Worm (Caenorhabditis elegans) whole organism, late embryonic: ENCODE results near the gene Y22F5A.11.

ENCODE experiments used
- C38D4.7 ChIP-seq: fragments of 200-800 bp; sonication (Bioruptor generic); optimal IDR thresholded peaks from 2 replicates; lab custom pipeline; 2018; ENCODE audit warnings: mild to moderate bottlenecking, missing genetic modification characterization, moderate library complexity, missing compliant biosample characterization
- F13H6.1 ChIP-seq: sonication (generic microtip); optimal IDR thresholded peaks from 2 replicates; lab custom pipeline; 2016; ENCODE audit warnings: missing genetic modification characterization, missing compliant biosample characterization
- ceh-14 ChIP-seq: sonication (generic microtip); optimal IDR thresholded peaks from 2 replicates; lab custom pipeline; 2016; ENCODE audit warnings: missing genotype, missing genetic modification characterization, missing compliant biosample characterization
- ceh-18 ChIP-seq: sonication (generic microtip); optimal IDR thresholded peaks from 2 replicates; lab custom pipeline; 2016; ENCODE audit warnings: missing genetic modification characterization, missing compliant biosample characterization
- ceh-19 ChIP-seq: fragments of 200-800 bp; sonication (Bioruptor generic); optimal IDR thresholded peaks from 2 replicates; lab custom pipeline; 2018; ENCODE audit warnings: mild to moderate bottlenecking, missing genetic modification characterization, missing compliant biosample characterization
- ceh-22 ChIP-seq: sonication (generic microtip); optimal IDR thresholded peaks from 2 replicates; lab custom pipeline; 2017; ENCODE audit warnings: missing biosample characterization, missing genetic modification characterization
- ceh-30 ChIP-seq: fragments of 150-350 bp; optimal IDR thresholded peaks from 2 replicates; lab custom pipeline; 2014; ENCODE audit warnings: missing biosample characterization, missing genetic modification characterization
- ceh-31 ChIP-seq: sonication (generic microtip); optimal IDR thresholded peaks from 2 replicates; lab custom pipeline; 2016; ENCODE audit warnings: missing genetic modification characterization, missing compliant biosample characterization
- ceh-9 ChIP-seq: sonication (generic microtip); optimal IDR thresholded peaks from 2 replicates; lab custom pipeline; 2016; ENCODE audit warnings: mild to moderate bottlenecking, missing genetic modification characterization, inconsistent platforms, missing compliant biosample characterization
- dmd-4 ChIP-seq: sonication (generic microtip); optimal IDR thresholded peaks from 2 replicates; lab custom pipeline; 2016; ENCODE audit warnings: borderline replicate concordance, missing genetic modification characterization, missing compliant biosample characterization
- elt-2 ChIP-seq: sonication (generic microtip); optimal IDR thresholded peaks from 2 replicates; lab custom pipeline; 2016; ENCODE audit warnings: missing genetic modification reagents, missing genetic modification characterization, missing compliant biosample characterization
- elt-4 ChIP-seq: sonication (generic microtip); optimal IDR thresholded peaks from 2 replicates; lab custom pipeline; 2016; ENCODE audit warnings: missing genetic modification characterization, missing compliant biosample characterization
- ets-4 ChIP-seq: sonication (generic microtip); optimal IDR thresholded peaks from 2 replicates; lab custom pipeline; 2016; ENCODE audit warnings: missing genetic modification characterization, missing compliant biosample characterization
- eyg-1 ChIP-seq: sonication (generic microtip); optimal IDR thresholded peaks from 2 replicates; lab custom pipeline; 2016; ENCODE audit warnings: missing genotype, missing genetic modification characterization, missing compliant biosample characterization
- fkh-6 ChIP-seq: sonication (generic microtip); optimal IDR thresholded peaks from 2 replicates; lab custom pipeline; 2016; ENCODE audit warnings: missing genetic modification characterization, missing compliant biosample characterization
- gmeb-2 ChIP-seq: sonication (generic microtip); optimal IDR thresholded peaks from 2 replicates; lab custom pipeline; 2016; ENCODE audit warnings: missing genetic modification characterization, inconsistent platforms, missing compliant biosample characterization
- hlh-15 ChIP-seq: sonication (generic microtip); optimal IDR thresholded peaks from 2 replicates; lab custom pipeline; 2016; ENCODE audit warnings: missing genetic modification characterization, missing compliant biosample characterization
- hlh-6 ChIP-seq: sonication (generic microtip); optimal IDR thresholded peaks from 2 replicates; lab custom pipeline; 2016; ENCODE audit warnings: missing genotype, missing genetic modification characterization, missing compliant biosample characterization
- hlh-8 ChIP-seq: sonication (generic microtip); optimal IDR thresholded peaks from 2 replicates; lab custom pipeline; 2016; ENCODE audit warnings: missing genotype, missing genetic modification characterization, missing compliant biosample characterization
- lim-6 ChIP-seq: sonication (generic microtip); optimal IDR thresholded peaks from 2 replicates; lab custom pipeline; 2016; ENCODE audit warnings: missing genetic modification characterization, missing compliant biosample characterization
- mec-3 ChIP-seq: sonication (generic microtip); optimal IDR thresholded peaks from 2 replicates; lab custom pipeline; 2016; ENCODE audit warnings: borderline replicate concordance, missing genetic modification characterization, missing compliant biosample characterization
- nhr-232 ChIP-seq: sonication (generic microtip); optimal IDR thresholded peaks from 2 replicates; lab custom pipeline; 2016; ENCODE audit warnings: missing genetic modification characterization, missing compliant biosample characterization
- pag-3 ChIP-seq: sonication (generic microtip); optimal IDR thresholded peaks from 2 replicates; lab custom pipeline; 2016; ENCODE audit warnings: missing compliant biosample characterization, missing genetic modification characterization, borderline replicate concordance
- pat-9 ChIP-seq: fragments of 200-800 bp; sonication (Bioruptor generic); optimal IDR thresholded peaks from 2 replicates; lab custom pipeline; 2018; ENCODE audit warnings: mild to moderate bottlenecking, missing genetic modification characterization, moderate library complexity, missing compliant biosample characterization
- pros-1 ChIP-seq: fragments of 150-350 bp; optimal IDR thresholded peaks from 2 replicates; lab custom pipeline; 2014; ENCODE audit warnings: missing biosample characterization, missing genetic modification reagents, missing genetic modification characterization
- ref-2 ChIP-seq: sonication (generic microtip); optimal IDR thresholded peaks from 2 replicates; lab custom pipeline; 2016; ENCODE audit warnings: missing genetic modification characterization, missing compliant biosample characterization
- rnt-1 ChIP-seq: sonication (generic microtip); optimal IDR thresholded peaks from 2 replicates; lab custom pipeline; 2016; ENCODE audit warnings: missing genetic modification characterization, missing compliant biosample characterization
- sdc-2 ChIP-seq: sonication (generic microtip); optimal IDR thresholded peaks from 2 replicates; lab custom pipeline; 2016; ENCODE audit warnings: missing genotype, missing genetic modification characterization, missing compliant biosample characterization
- syd-9 ChIP-seq: sonication (generic microtip); optimal IDR thresholded peaks from 2 replicates; lab custom pipeline; 2016; ENCODE audit warnings: mild to moderate bottlenecking, missing genetic modification characterization, moderate library complexity, missing compliant biosample characterization
- ttx-3 ChIP-seq: sonication (generic microtip); optimal IDR thresholded peaks from 2 replicates; lab custom pipeline; 2016; ENCODE audit warnings: missing genetic modification reagents, missing genetic modification characterization, missing compliant biosample characterization
- unc-55 ChIP-seq: sonication (generic microtip); optimal IDR thresholded peaks from 2 replicates; lab custom pipeline; 2017; ENCODE audit warnings: missing biosample characterization, missing genetic modification reagents, missing genetic modification characterization
- zip-5 ChIP-seq: sonication (generic microtip); optimal IDR thresholded peaks from 2 replicates; lab custom pipeline; 2016; ENCODE audit warnings: missing genetic modification characterization, missing compliant biosample characterization

The Y22F5A.11 gene

ce11 chrV:10238665-10239064 lies 36.8 kb downstream of the Y22F5A.11 start, which contains the start of gene fubl-1 (continued):
- TF ChIP-seq pag-3 (tag; lab: Kevin White, UChicago): no peak
- TF ChIP-seq elt-2 (tag; lab: Kevin White, UChicago): no peak
- no peak for TF ChIP-seq syd-9 (tag; lab: Kevin White, UChicago)
- TF ChIP-seq fkh-6 (tag; lab: Kevin White, UChicago): no peak
- no peak for TF ChIP-seq ceh-14
- no peak for TF ChIP-seq dmd-4 (tag; lab: Kevin White, UChicago)
- no peak for TF ChIP-seq rnt-1
- TF ChIP-seq mec-3 (tag; lab: Kevin White, UChicago): no peak

ce11 chrV:10237959-10238444 lies 37.4 kb downstream of the Y22F5A.11 start:
- no peak for TF ChIP-seq hlh-6 (tag; lab: Kevin White, UChicago)
- TF ChIP-seq ceh-14: no peak
- no peak for TF ChIP-seq ttx-3 (tag; lab: Kevin White, UChicago)
- no peak for TF ChIP-seq nhr-232
- TF ChIP-seq ceh-19 (GFP tag; lab: Kevin White, UChicago): no peak
- no peak for TF ChIP-seq ets-4 (tag; lab: Kevin White, UChicago)
- TF ChIP-seq pat-9 (tag; lab: Kevin White, UChicago): no peak
- TF ChIP-seq ref-2: no peak
- TF ChIP-seq eyg-1 (tag; lab: Kevin White, UChicago): no peak
- TF ChIP-seq ceh-31 (tag; lab: Kevin White, UChicago): no peak
- no peak for TF ChIP-seq hlh-8
- TF ChIP-seq zip-5: no peak

- TF ChIP-seq ttx-3 (tag; lab: Kevin White, UChicago) (no peak), F13H6.1 (no peak), zip-5 (no peak), pat-9 (tag; lab: Kevin White, UChicago) (no peak), syd-9 (tag; lab: Kevin White, UChicago) (no peak), gmeb-2 (tag; lab: Kevin White, UChicago) (no peak)
Observed at ce11 chrV:10237171-10237570, 38.3 kb downstream of the Y22F5A.11 start.

- no peak for TF ChIP-seq lim-6
- no peak for TF ChIP-seq pros-1
- no peak for TF ChIP-seq rnt-1
- no peak for TF ChIP-seq ceh-30
- TF ChIP-seq ceh-22 (tag; lab: Kevin White, UChicago): no peak
- no peak for TF ChIP-seq hlh-15 (tag; lab: Kevin White, UChicago)
- TF ChIP-seq ceh-18 (tag; lab: Kevin White, UChicago): no peak
Observed at ce11 chrV:10233330-10233729, 42.1 kb downstream of the Y22F5A.11 start, which contains the start of gene str-182. Gene str-182, minus strand, starts transcription at chrV:10233430.

- TF ChIP-seq ceh-9 (tag; lab: Kevin White, UChicago) (no peak), nhr-232 (no peak), elt-4 (tag; lab: Kevin White, UChicago) (no peak), dmd-4 (tag; lab: Kevin White, UChicago) (no peak), ceh-14 (no peak), syd-9 (tag; lab: Kevin White, UChicago) (no peak), unc-55 (GFP tag; lab: Kevin White, UChicago) (no peak), C38D4.7 (GFP tag; lab: Kevin White, UChicago) (no peak), sdc-2 (tag; lab: Kevin White, UChicago) (no peak)
Observed at ce11 chrV:10230932-10231331, 44.5 kb downstream of the Y22F5A.11 start, which contains the start of gene fipr-6. Gene fipr-6, plus strand, starts transcription at chrV:10231232.
